Fruit fly (Drosophila melanogaster) Kc167 (cell line): ENCODE measurements around the gene CG7017.

Experiments
- Myc ChIP-seq: fragments of >200 bp; optimal IDR thresholded peaks from 2 replicates; lab custom pipeline; 2017; ENCODE audit warnings: missing external identifiers
- h ChIP-seq: fragments of >200 bp; optimal IDR thresholded peaks from 3 replicates; lab custom pipeline; 2018; ENCODE audit warnings: missing external identifiers
- insv ChIP-seq: fragments of >200 bp; optimal IDR thresholded peaks from 3 replicates; lab custom pipeline; 2018; ENCODE audit warnings: missing external identifiers
- psq ChIP-seq: fragments of >200 bp; optimal IDR thresholded peaks from 2 replicates; lab custom pipeline; 2017; ENCODE audit warnings: missing external identifiers
- ttk ChIP-seq: sonication (Bioruptor generic); optimal IDR thresholded peaks from 2 replicates; lab custom pipeline; 2017; ENCODE audit warnings: missing external identifiers

DNA sequence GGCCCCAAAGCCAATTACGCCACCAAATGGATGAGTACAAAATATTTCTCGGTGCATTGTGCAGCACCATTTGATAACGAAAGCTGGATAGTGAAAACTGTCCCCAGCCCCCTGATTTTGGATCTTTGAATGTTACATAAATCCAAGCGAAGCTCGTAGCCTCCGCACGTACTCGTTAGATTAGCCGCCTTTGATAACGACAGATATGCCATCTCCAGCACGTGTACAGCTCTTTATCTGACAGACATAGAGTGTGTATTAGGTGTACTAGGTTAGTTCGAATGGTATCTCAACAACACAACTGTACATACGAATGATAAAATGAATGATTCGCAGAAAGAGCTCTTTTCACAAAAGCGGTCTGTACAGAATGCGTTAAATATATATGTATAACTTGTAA lies 15.6 kb downstream of the CG7017 start:
- TF ChIP-seq insv (lab: Kevin White, UChicago), result no peak
- TF ChIP-seq Myc (lab: Kevin White, UChicago), result no peak
- TF ChIP-seq h, result no peak
- no peak for TF ChIP-seq psq (lab: Kevin White, UChicago)
- no peak for TF ChIP-seq ttk (lab: Kevin White, UChicago)
